Fruit fly (Drosophila melanogaster) whole organism, wandering third instar larva: ENCODE data around the gene Esp.

ENCODE experiments used
- Abd-B ChIP-seq: fragments of >200 bp; optimal IDR thresholded peaks from 2 replicates; lab custom pipeline; 2017; ENCODE audit warnings: missing biosample characterization, missing genetic modification characterization
- CG32264 ChIP-seq: fragments of 200-800 bp; sonication (Bioruptor generic); optimal IDR thresholded peaks from 2 replicates; lab custom pipeline; 2016; ENCODE audit warnings: missing biosample characterization, missing genetic modification characterization
- Dfd ChIP-seq: fragments of >200 bp; optimal IDR thresholded peaks from 2 replicates; lab custom pipeline; 2017; ENCODE audit warnings: missing biosample characterization, missing genetic modification characterization
- Dif ChIP-seq: fragments of 200-275, 200-300 bp; sonication (Bioruptor generic); optimal IDR thresholded peaks from 2 replicates; lab custom pipeline; 2018; ENCODE audit warnings: missing biosample characterization, missing genetic modification characterization; ENCODE audit not compliant: partially characterized antibody
- Hnf4 ChIP-seq: fragments of 200-800 bp; sonication (Bioruptor generic); optimal IDR thresholded peaks from 2 replicates; lab custom pipeline; 2016; ENCODE audit warnings: missing biosample characterization, mild to moderate bottlenecking, missing genetic modification characterization
- Hr83 ChIP-seq: fragments of 200-300 bp; sonication (Bioruptor generic); optimal IDR thresholded peaks from 2 replicates; lab custom pipeline; 2016; ENCODE audit warnings: missing biosample characterization, mild to moderate bottlenecking, missing genetic modification characterization, moderate library complexity; ENCODE audit not compliant: poor library complexity, severe bottlenecking
- Jra ChIP-seq: sonication (Bioruptor generic); optimal IDR thresholded peaks from 2 replicates; lab custom pipeline; 2016; ENCODE audit warnings: missing biosample characterization, missing genetic modification characterization
- Mio ChIP-seq: sonication (Bioruptor generic); optimal IDR thresholded peaks from 2 replicates; lab custom pipeline; 2016; ENCODE audit warnings: missing biosample characterization, missing genetic modification characterization
- Myc ChIP-seq: fragments of >200 bp; optimal IDR thresholded peaks from 2 replicates; lab custom pipeline; 2017
- OdsH ChIP-seq: fragments of 200-800 bp; sonication (Bioruptor generic); optimal IDR thresholded peaks from 2 replicates; lab custom pipeline; 2016; ENCODE audit warnings: missing biosample characterization, mild to moderate bottlenecking, missing genetic modification characterization
- Sp1 ChIP-seq: fragments of 200-800 bp; sonication (Bioruptor generic); optimal IDR thresholded peaks from 3 replicates; lab custom pipeline; 2019; ENCODE audit warnings: missing biosample characterization, mild to moderate bottlenecking, missing genetic modification characterization, moderate library complexity
- Vsx2 ChIP-seq: fragments of 200-300, 225-300 bp; sonication (Bioruptor generic); optimal IDR thresholded peaks from 2 replicates; lab custom pipeline; 2018; ENCODE audit warnings: missing biosample characterization, missing genetic modification characterization; ENCODE audit not compliant: partially characterized antibody
- br ChIP-seq: fragments of 200-800 bp; sonication (Bioruptor generic); optimal IDR thresholded peaks from 2 replicates; lab custom pipeline; 2016; ENCODE audit warnings: missing biosample characterization, missing genetic modification characterization
- brk ChIP-seq: fragments of 200-800 bp; sonication (Bioruptor generic); optimal IDR thresholded peaks from 2 replicates; lab custom pipeline; 2016; ENCODE audit warnings: missing biosample characterization, mild to moderate bottlenecking, missing genetic modification characterization
- dl ChIP-seq, 2 experiments: fragments of 175-275, 200-275 bp in 1 of 2; fragments of 200-275 bp in 1 of 2; sonication (Bioruptor generic); optimal IDR thresholded peaks; lab custom pipeline; 2018; ENCODE audit warnings: mild to moderate bottlenecking in 2 of 2, missing biosample characterization in 2 of 2, missing genetic modification characterization in 2 of 2, moderate library complexity in 2 of 2; ENCODE audit not compliant: partially characterized antibody in 2 of 2, insufficient read depth in 1 of 2
- dsf ChIP-seq: sonication (Bioruptor generic); optimal IDR thresholded peaks from 2 replicates; lab custom pipeline; 2016; ENCODE audit warnings: missing biosample characterization, missing genetic modification characterization, borderline replicate concordance
- ey ChIP-seq: fragments of 200-800 bp; sonication (Bioruptor generic); optimal IDR thresholded peaks from 2 replicates; lab custom pipeline; 2016; ENCODE audit warnings: missing biosample characterization, missing genetic modification characterization
- fru ChIP-seq: fragments of 200-800 bp; sonication (Bioruptor generic); optimal IDR thresholded peaks from 3 replicates; lab custom pipeline; 2016; ENCODE audit warnings: missing biosample characterization, mild to moderate bottlenecking, missing genetic modification characterization
- h ChIP-seq: fragments of 200-800 bp; sonication (Bioruptor generic); optimal IDR thresholded peaks from 3 replicates; lab custom pipeline; 2016; ENCODE audit warnings: missing biosample characterization, mild to moderate bottlenecking, missing genetic modification characterization
- jim ChIP-seq: fragments of 175-275, 200-325 bp; sonication (Bioruptor generic); optimal IDR thresholded peaks from 2 replicates; lab custom pipeline; 2016; ENCODE audit warnings: missing biosample characterization, mild to moderate bottlenecking, missing genetic modification characterization
- psq ChIP-seq: fragments of 200-800 bp; sonication (Bioruptor generic); optimal IDR thresholded peaks from 3 replicates; lab custom pipeline; 2017; ENCODE audit warnings: missing biosample characterization, mild to moderate bottlenecking, missing genetic modification characterization, moderate library complexity
- rgr ChIP-seq: fragments of 200-800 bp; sonication (Bioruptor generic); optimal IDR thresholded peaks from 3 replicates; lab custom pipeline; 2016; ENCODE audit warnings: missing biosample characterization, mild to moderate bottlenecking, missing genetic modification characterization
- sage ChIP-seq: fragments of 200-800 bp; sonication (Bioruptor generic); optimal IDR thresholded peaks from 2 replicates; lab custom pipeline; 2016; ENCODE audit warnings: missing biosample characterization, mild to moderate bottlenecking, missing genetic modification characterization
- sv ChIP-seq: fragments of 200-800 bp; sonication (Bioruptor generic); optimal IDR thresholded peaks from 3 replicates; lab custom pipeline; 2016; ENCODE audit warnings: missing biosample characterization, missing genetic modification characterization
- tai ChIP-seq: sonication (Bioruptor generic); optimal IDR thresholded peaks from 2 replicates; lab custom pipeline; 2016; ENCODE audit warnings: missing biosample characterization, missing genetic modification characterization
- usp ChIP-seq: fragments of >200 bp; optimal IDR thresholded peaks from 2 replicates; lab custom pipeline; 2017; ENCODE audit warnings: missing biosample characterization, missing genetic modification characterization

The Esp gene

dm6 chr3R:24841635-24842034 is at the start of gene Esp:
Esp (plus strand) TSS chr3R:24841935.
- TF ChIP-seq Abd-B (GFP tag; lab: Kevin White, UChicago): no peak
- no peak for TF ChIP-seq Hr83
- TF ChIP-seq h (GFP tag; lab: Kevin White, UChicago): no peak
- TF ChIP-seq ey (GFP tag; lab: Kevin White, UChicago): no peak
- TF ChIP-seq OdsH: no peak
- TF ChIP-seq brk (GFP tag; lab: Kevin White, UChicago): no peak
- TF ChIP-seq sv (GFP tag; lab: Kevin White, UChicago): no peak
- TF ChIP-seq usp: no peak
- TF ChIP-seq dl (GFP tag; optimal IDR thresholded peaks at IDR 0.05; lab: Kevin White, UChicago; ENCODE audit: insufficient read depth in 1 of 2, partially characterized antibody in 2 of 2): no peak
- TF ChIP-seq rgr: no peak
- no peak for TF ChIP-seq CG32264 (GFP tag; lab: Kevin White, UChicago)
- no peak for TF ChIP-seq dsf (GFP tag; lab: Kevin White, UChicago)
- TF ChIP-seq, all 38 proteins: peak for 0

- TF ChIP-seq br (GFP tag; lab: Kevin White, UChicago) (no peak), fru (GFP tag; lab: Kevin White, UChicago) (no peak)
These were observed 43.1 kb upstream of the Esp start for dm6 chr3R:24798595-24798994.

dm6 chr3R:24799503-24799902 is 42.2 kb upstream of the Esp start, which contains the start of gene Ude:
Ude (minus strand) TSS chr3R:24799668.
- TF ChIP-seq Dif: peak; percentile 65
- no peak for TF ChIP-seq brk (GFP tag; lab: Kevin White, UChicago)
- TF ChIP-seq usp: no peak
- TF ChIP-seq tai (GFP tag; lab: Kevin White, UChicago): no peak
- no peak for TF ChIP-seq br (GFP tag; lab: Kevin White, UChicago)
- TF ChIP-seq sage (GFP tag; lab: Kevin White, UChicago): no peak
- peak; percentile 11 for TF ChIP-seq psq (GFP tag; lab: Kevin White, UChicago)
- peak in 1 of 2 experiments; percentile 44 for TF ChIP-seq dl (GFP tag; optimal IDR thresholded peaks at IDR 0.05; lab: Kevin White, UChicago; ENCODE audit: insufficient read depth in 1 of 2, partially characterized antibody in 2 of 2)
- TF ChIP-seq jim: no peak
- no peak for TF ChIP-seq dsf (GFP tag; lab: Kevin White, UChicago)
- peak; percentile 59 for TF ChIP-seq Vsx2 (GFP tag; lab: Kevin White, UChicago)
- TF ChIP-seq Myc (lab: Kevin White, UChicago): no peak
- TF ChIP-seq Hr83: no peak
- no peak for TF ChIP-seq Dfd (GFP tag; lab: Kevin White, UChicago)
- TF ChIP-seq rgr: no peak

- TF ChIP-seq Myc (lab: Kevin White, UChicago) (peak; percentile 72), Hr83 (no peak)
- TF ChIP-seq, all 38 proteins: peak for 1
These were observed 36.7 kb upstream of the Esp start, which contains the start of gene polybromo for dm6 chr3R:24805048-24805447. polybromo (minus strand) TSS chr3R:24805259.

- TF ChIP-seq usp: no peak
- no peak for TF ChIP-seq sv (GFP tag; lab: Kevin White, UChicago)
- no peak for TF ChIP-seq Hnf4 (GFP tag; lab: Kevin White, UChicago)
- no peak for TF ChIP-seq Sp1 (GFP tag; lab: Kevin White, UChicago)
- no peak for TF ChIP-seq Dfd (GFP tag; lab: Kevin White, UChicago)
- TF ChIP-seq Jra (GFP tag; lab: Kevin White, UChicago): no peak
These were observed 34.4 kb upstream of the Esp start, which contains the start of gene CG6980 for dm6 chr3R:24807321-24807720. CG6980 (plus strand) TSS chr3R:24807621.

dm6 chr3R:24809576-24810279 is 32.0 kb upstream of the Esp start:
- TF ChIP-seq rgr (peak; percentile 79), h (GFP tag; lab: Kevin White, UChicago) (peak; percentile 72), psq (GFP tag; lab: Kevin White, UChicago) (no peak), br (GFP tag; lab: Kevin White, UChicago) (peak; percentile 16), Myc (lab: Kevin White, UChicago) (no peak), Sp1 (GFP tag; lab: Kevin White, UChicago) (no peak), ey (GFP tag; lab: Kevin White, UChicago) (no peak), Hr83 (peak; percentile 89), CG32264 (GFP tag; lab: Kevin White, UChicago) (peak; percentile 6), Dif (no peak), tai (GFP tag; lab: Kevin White, UChicago) (no peak), Mio (GFP tag; lab: Kevin White, UChicago) (no peak), OdsH (peak; percentile 64), sv (GFP tag; lab: Kevin White, UChicago) (peak; percentile 35)
- TF ChIP-seq, all 38 proteins: peak for 7
